Worm (Caenorhabditis elegans): Measurements from ENCODE around the gene ZC239.17.

ce11 chrII:3196966-3197365 lies 28.7 kb downstream of the ZC239.17 start, which contains the start of gene gcy-15:
- TF ChIP-seq ceh-34 (tag; optimal IDR thresholded peaks at IDR 0.05) = no peak
- no peak for TF ChIP-seq F13H6.1 (tag; optimal IDR thresholded peaks at IDR 0.05)
- TF ChIP-seq Y22D7AL.16 (tag; optimal IDR thresholded peaks at IDR 0.05) = no peak
- no peak for TF ChIP-seq ref-2 (tag; optimal IDR thresholded peaks at IDR 0.05)
